Worm (Caenorhabditis elegans) whole organism, young adult: ENCODE results near the gene clec-2.

ENCODE experiments used
- B0035.1 ChIP-seq: sonication (generic microtip); optimal IDR thresholded peaks from 2 replicates; lab custom pipeline; 2016; ENCODE audit warnings: missing genetic modification characterization, mild to moderate bottlenecking, missing compliant biosample characterization, missing genotype, missing genetic modification reagents
- C06A6.2 ChIP-seq: fragments of 200-800 bp; sonication (Bioruptor generic); conservative IDR thresholded peaks from 2 replicates; pipeline ENCODE4 v1.3.6; 2022; ENCODE audit warnings: missing genetic modification characterization, missing compliant biosample characterization
- Y53G8AR.9 ChIP-seq: fragments of 200-800 bp; sonication (Bioruptor generic); conservative IDR thresholded peaks from 2 replicates; pipeline ENCODE4 v1.3.6; 2022; ENCODE audit warnings: missing genetic modification reagents, missing genetic modification characterization, missing compliant biosample characterization
- atf-7 ChIP-seq: sonication (generic microtip); optimal IDR thresholded peaks from 2 replicates; lab custom pipeline; 2017; ENCODE audit warnings: mild to moderate bottlenecking, missing genetic modification characterization, missing compliant biosample characterization
- attf-3 ChIP-seq: fragments of 200-800 bp; sonication (Bioruptor generic); conservative IDR thresholded peaks from 2 replicates; pipeline ENCODE4 v1.3.6; 2022; ENCODE audit warnings: missing genetic modification reagents, missing genetic modification characterization, missing compliant biosample characterization
- attf-6 ChIP-seq: fragments of 200-800 bp; sonication (Bioruptor generic); IDR thresholded peaks from 2 replicates; pipeline ENCODE4 v1.3.6; 2022; ENCODE audit warnings: missing genetic modification reagents, missing genetic modification characterization, missing compliant biosample characterization
- cebp-1 ChIP-seq, 2 experiments: fragments of 200-800 bp in 1 of 2; sonication (Bioruptor generic) in 1 of 2; sonication (generic microtip) in 1 of 2; IDR thresholded peaks in 1 of 2; optimal IDR thresholded peaks in 1 of 2; 2 replicates each; pipeline versions ENCODE4 v1.3.6 to Lab custom; 2017 to 2022; ENCODE audit warnings: missing compliant biosample characterization in 2 of 2, missing genetic modification characterization in 2 of 2, mild to moderate bottlenecking in 1 of 2, missing genetic modification reagents in 1 of 2, moderate library complexity in 1 of 2
- ceh-100 ChIP-seq: fragments of 200-800 bp; sonication (Bioruptor generic); IDR thresholded peaks from 2 replicates; pipeline ENCODE4 v1.3.6; 2022; ENCODE audit warnings: missing genetic modification reagents, missing genetic modification characterization, missing compliant biosample characterization
- ceh-27 ChIP-seq: fragments of 200-800 bp; sonication (Bioruptor generic); optimal IDR thresholded peaks from 2 replicates; lab custom pipeline; 2018; ENCODE audit warnings: mild to moderate bottlenecking, missing genetic modification characterization, moderate library complexity, missing compliant biosample characterization
- ceh-40 ChIP-seq: fragments of 200-800 bp; sonication (Bioruptor generic); IDR thresholded peaks from 2 replicates; pipeline ENCODE4 v1.3.6; 2022; ENCODE audit warnings: missing genetic modification characterization, missing compliant biosample characterization
- ceh-91 ChIP-seq: fragments of 200-800 bp; sonication (Bioruptor generic); IDR thresholded peaks from 2 replicates; pipeline ENCODE4 v1.3.6; 2022; ENCODE audit warnings: missing genetic modification reagents, missing genetic modification characterization, missing compliant biosample characterization
- die-1 ChIP-seq: sonication (generic microtip); optimal IDR thresholded peaks from 2 replicates; lab custom pipeline; 2016; ENCODE audit warnings: missing genotype, mild to moderate bottlenecking, missing genetic modification characterization, missing compliant biosample characterization
- dox-1 ChIP-seq: fragments of 200-800 bp; sonication (Bioruptor generic); IDR thresholded peaks from 2 replicates; pipeline ENCODE4 v1.3.6; 2022; ENCODE audit warnings: missing genetic modification reagents, missing genetic modification characterization, missing compliant biosample characterization
- egl-44 ChIP-seq: fragments of 200-800 bp; sonication (Bioruptor generic); IDR thresholded peaks from 2 replicates; pipeline ENCODE4 v1.3.6; 2022; ENCODE audit warnings: missing genetic modification reagents, missing genetic modification characterization, missing compliant biosample characterization
- egrh-3 ChIP-seq: fragments of 200-800 bp; sonication (Bioruptor generic); IDR thresholded peaks from 2 replicates; pipeline ENCODE4 v1.3.6; 2022; ENCODE audit warnings: missing genetic modification reagents, missing genetic modification characterization, missing compliant biosample characterization
- gei-17 ChIP-seq: fragments of 200-800 bp; sonication (Bioruptor generic); optimal IDR thresholded peaks from 2 replicates; lab custom pipeline; 2018; ENCODE audit warnings: mild to moderate bottlenecking, missing genetic modification characterization, missing compliant biosample characterization
- him-1 ChIP-seq: sonication (generic microtip); optimal IDR thresholded peaks from 2 replicates; lab custom pipeline; 2016; ENCODE audit warnings: missing genotype, missing genetic modification reagents, missing genetic modification characterization, missing compliant biosample characterization
- hmg-20 ChIP-seq: fragments of 200-800 bp; sonication (Bioruptor generic); IDR thresholded peaks from 2 replicates; pipeline ENCODE4 v1.3.6; 2022; ENCODE audit warnings: missing genetic modification reagents, missing genetic modification characterization, missing compliant biosample characterization
- let-526 ChIP-seq: fragments of 200-800 bp; sonication (Bioruptor generic); IDR thresholded peaks from 2 replicates; pipeline ENCODE4 v1.3.6; 2022; ENCODE audit warnings: missing genetic modification reagents, missing genetic modification characterization, missing compliant biosample characterization
- lin-35 ChIP-seq, 3 experiments: fragments of 150-350 bp in 2 of 3; sonication (generic microtip) in 1 of 3; optimal IDR thresholded peaks; 2 replicates each; lab custom pipeline; 2014 to 2018; ENCODE audit warnings: missing biosample characterization in 3 of 3, missing genetic modification characterization in 3 of 3, missing genetic modification reagents in 3 of 3
- madf-10 ChIP-seq: sonication (generic microtip); optimal IDR thresholded peaks from 2 replicates; lab custom pipeline; 2016; ENCODE audit warnings: mild to moderate bottlenecking, missing genetic modification characterization, missing compliant biosample characterization
- madf-3 ChIP-seq: fragments of 200-800 bp; sonication (Bioruptor generic); IDR thresholded peaks from 2 replicates; pipeline ENCODE4 v1.3.6; 2022; ENCODE audit warnings: missing genetic modification reagents, missing genetic modification characterization, missing compliant biosample characterization
- mcd-1 ChIP-seq: fragments of 200-800 bp; sonication (Bioruptor generic); IDR thresholded peaks from 2 replicates; pipeline ENCODE4 v1.3.6; 2022; ENCODE audit warnings: missing genetic modification reagents, missing genetic modification characterization, missing compliant biosample characterization
- mes-4 ChIP-seq: sonication (generic microtip); optimal IDR thresholded peaks from 2 replicates; lab custom pipeline; 2016; ENCODE audit warnings: missing genotype, missing genetic modification characterization, missing compliant biosample characterization
- nfya-2 ChIP-seq: fragments of 200-800 bp; sonication (Bioruptor generic); IDR thresholded peaks from 2 replicates; pipeline ENCODE4 v1.3.6; 2022; ENCODE audit warnings: missing genetic modification reagents, missing genetic modification characterization, missing compliant biosample characterization
- nhr-179 ChIP-seq: sonication (generic microtip); optimal IDR thresholded peaks from 2 replicates; lab custom pipeline; 2016; ENCODE audit warnings: mild to moderate bottlenecking, missing genetic modification characterization, missing compliant biosample characterization
- nhr-90 ChIP-seq: sonication (generic microtip); optimal IDR thresholded peaks from 2 replicates; lab custom pipeline; 2016; ENCODE audit warnings: missing genotype, mild to moderate bottlenecking, missing genetic modification characterization, missing compliant biosample characterization
- pbrm-1 ChIP-seq: fragments of 200-800 bp; sonication (Bioruptor generic); IDR thresholded peaks from 2 replicates; pipeline ENCODE4 v1.3.6; 2022; ENCODE audit warnings: missing genetic modification reagents, missing genetic modification characterization, missing compliant biosample characterization
- rcor-1 ChIP-seq: fragments of 200-800 bp; sonication (Bioruptor generic); IDR thresholded peaks from 2 replicates; pipeline ENCODE4 v1.3.6; 2022; ENCODE audit warnings: missing genetic modification reagents, missing genetic modification characterization, missing compliant biosample characterization
- rec-8 ChIP-seq, 2 experiments: sonication (generic microtip); optimal IDR thresholded peaks; 2 replicates each; lab custom pipeline; 2016; ENCODE audit warnings: mild to moderate bottlenecking in 2 of 2, missing genetic modification characterization in 2 of 2, missing genetic modification reagents in 2 of 2, missing genotype in 2 of 2, missing biosample characterization in 1 of 2, missing compliant biosample characterization in 1 of 2, moderate library complexity in 1 of 2
- snpc-4 ChIP-seq, 5 experiments: fragments of 150-350 bp in 1 of 5; sonication (generic microtip) in 4 of 5; optimal IDR thresholded peaks; 2 replicates each; lab custom pipeline; 2014 to 2018; ENCODE audit warnings: missing genetic modification characterization in 5 of 5, missing biosample characterization in 3 of 5, antibody characterized with exemption in 2 of 5, mild to moderate bottlenecking in 2 of 5, missing compliant biosample characterization in 2 of 5, missing genotype in 2 of 5, moderate library complexity in 2 of 5, missing genetic modification reagents in 1 of 5
- tbx-9 ChIP-seq: sonication (generic microtip); optimal IDR thresholded peaks from 2 replicates; lab custom pipeline; 2016; ENCODE audit warnings: borderline replicate concordance, missing genetic modification characterization, inconsistent platforms, missing compliant biosample characterization
- ztf-22 ChIP-seq: fragments of 200-800 bp; sonication (Bioruptor generic); optimal IDR thresholded peaks from 2 replicates; lab custom pipeline; 2018; ENCODE audit warnings: mild to moderate bottlenecking, missing genetic modification characterization, moderate library complexity, missing compliant biosample characterization
- ztf-28 ChIP-seq: fragments of 200-800 bp; sonication (Bioruptor generic); IDR thresholded peaks from 2 replicates; pipeline ENCODE4 v1.3.6; 2022; ENCODE audit warnings: missing genetic modification reagents, missing genetic modification characterization, missing compliant biosample characterization
- ztf-3 ChIP-seq: fragments of 200-800 bp; sonication (Bioruptor generic); optimal IDR thresholded peaks from 2 replicates; lab custom pipeline; 2018; ENCODE audit warnings: mild to moderate bottlenecking, missing genetic modification characterization, missing compliant biosample characterization

clec-2 gene

DNA sequence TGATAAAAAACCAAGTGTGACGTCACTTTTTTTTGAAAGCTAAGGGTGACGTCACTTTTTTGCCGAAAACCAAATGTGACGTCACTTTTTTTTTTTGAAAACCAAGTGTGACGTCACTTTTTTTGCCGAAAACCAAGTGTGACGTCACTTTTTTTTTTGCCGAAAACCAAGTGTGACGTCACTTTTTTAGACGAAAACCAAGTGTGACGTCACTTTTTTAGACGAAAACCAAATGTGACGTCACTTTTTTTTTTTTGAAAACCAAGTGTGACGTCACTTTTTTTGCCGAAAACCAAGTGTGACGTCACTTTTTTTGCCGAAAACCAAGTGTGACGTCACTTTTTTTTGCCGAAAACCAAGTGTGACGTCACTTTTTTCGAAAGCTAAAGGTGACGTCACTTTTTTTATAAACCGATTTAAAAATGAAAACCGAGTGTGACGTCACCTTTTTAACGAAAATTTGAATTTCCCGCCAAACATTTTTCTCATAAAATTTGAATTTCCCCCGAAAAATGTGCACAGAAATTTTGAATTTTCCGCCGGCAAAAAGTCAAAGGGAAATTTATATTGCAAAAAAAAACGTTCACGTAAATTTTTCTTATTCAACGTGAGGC is 25.3 kb downstream of the clec-2 start:
- TF ChIP-seq atf-7 (tag; lab: Kevin White, UChicago) (peak; percentile 94), nhr-179 (tag; lab: Kevin White, UChicago) (no peak), madf-10 (tag; lab: Kevin White, UChicago) (no peak), egrh-3 (GFP tag; lab: Robert Waterston, UW) (no peak), Y53G8AR.9 (no peak)

DNA sequence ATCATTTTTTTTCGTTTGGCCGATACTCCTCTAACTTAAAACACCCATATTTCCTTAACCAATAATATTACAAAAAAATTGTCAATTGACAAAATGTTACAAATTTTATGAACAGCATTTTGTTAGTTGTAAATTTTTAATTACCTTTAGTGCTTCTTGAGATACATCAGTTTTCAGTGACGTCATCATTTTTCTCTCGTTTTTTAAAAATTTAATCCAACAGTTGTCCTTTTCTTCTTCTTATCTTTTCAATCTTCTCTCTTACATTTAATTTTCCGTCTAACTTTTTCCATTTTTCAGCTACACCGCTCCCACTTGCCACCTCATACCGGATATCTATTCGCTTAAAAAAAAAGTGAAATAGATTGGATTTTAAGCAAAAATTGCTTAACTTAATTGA is 26.5 kb downstream of the clec-2 start, which contains the start of gene lido-8:
TSS of gene lido-8 (plus strand) at position 301 of the 400 bp plus-strand sequence.
- TF ChIP-seq pbrm-1 (GFP tag; lab: Robert Waterston, UW) (no peak), egl-44 (no peak), C06A6.2 (GFP tag; lab: Robert Waterston, UW) (no peak), hmg-20 (no peak), ztf-28 (GFP tag; lab: Robert Waterston, UW) (no peak), B0035.1 (no peak), rcor-1 (GFP tag; lab: Robert Waterston, UW) (no peak), ceh-40 (GFP tag; lab: Robert Waterston, UW) (no peak), let-526 (GFP tag; lab: Robert Waterston, UW) (no peak), rec-8 (tag; optimal IDR thresholded peaks at IDR 0.05; lab: Kevin White, UChicago) (no peak), atf-7 (tag; lab: Kevin White, UChicago) (no peak), ztf-3 (GFP tag; lab: Kevin White, UChicago) (no peak), ztf-22 (GFP tag; lab: Kevin White, UChicago) (no peak), nhr-90 (no peak), lin-35 (GFP tag; optimal IDR thresholded peaks at IDR 0.05; lab: Kevin White, UChicago) (no peak), die-1 (tag; lab: Kevin White, UChicago) (no peak), attf-6 (GFP tag; lab: Robert Waterston, UW) (no peak), dox-1 (no peak), tbx-9 (tag; lab: Kevin White, UChicago) (no peak)
- TF ChIP-seq, all 124 proteins: peak for 0

DNA sequence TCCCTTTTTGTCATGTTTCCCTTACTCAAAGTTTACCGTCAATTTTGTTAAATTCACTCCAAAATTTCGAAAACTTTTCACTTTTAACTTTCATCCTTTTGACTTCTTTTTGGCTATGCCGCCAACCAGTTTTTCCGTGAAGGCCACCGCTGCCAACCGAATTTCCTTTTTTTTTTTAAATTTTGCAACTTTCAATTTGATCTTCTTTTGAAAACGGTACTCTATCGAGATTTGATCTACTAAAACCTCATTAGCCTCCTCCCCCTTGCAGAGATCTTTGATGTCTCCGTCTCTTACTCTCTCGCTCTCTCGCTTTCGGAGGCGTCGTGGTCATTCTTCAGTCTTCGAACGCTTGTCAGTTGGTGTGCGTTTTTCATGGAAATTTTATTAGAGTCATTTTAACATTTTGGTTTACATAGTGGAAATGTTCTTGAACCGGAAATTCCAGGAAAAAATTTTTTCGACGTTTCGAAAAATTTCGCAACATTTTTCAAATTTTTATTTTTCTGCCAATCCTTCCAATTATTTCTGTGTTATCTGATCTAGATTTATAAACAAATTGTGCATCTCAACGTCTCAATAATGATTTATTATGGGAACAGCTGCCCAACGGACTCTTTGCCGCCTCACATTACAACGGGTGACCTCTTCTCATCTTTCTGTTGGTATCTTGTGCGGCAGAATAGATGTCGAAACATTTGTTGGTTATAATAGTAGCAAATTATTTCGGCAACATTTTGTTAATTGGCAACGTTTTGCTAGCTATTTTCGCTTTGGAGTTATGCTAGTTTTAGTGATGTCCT is 28.4 kb downstream of the clec-2 start:
- TF ChIP-seq cebp-1 (GFP tag; IDR thresholded peaks at IDR 0.05; lab: Robert Waterston, UW) = no peak
- peak; percentile 87 for TF ChIP-seq cebp-1 (tag; optimal IDR thresholded peaks at IDR 0.05; lab: Kevin White, UChicago)
- TF ChIP-seq attf-3 = no peak
- TF ChIP-seq, all 124 proteins: peak for 1

DNA sequence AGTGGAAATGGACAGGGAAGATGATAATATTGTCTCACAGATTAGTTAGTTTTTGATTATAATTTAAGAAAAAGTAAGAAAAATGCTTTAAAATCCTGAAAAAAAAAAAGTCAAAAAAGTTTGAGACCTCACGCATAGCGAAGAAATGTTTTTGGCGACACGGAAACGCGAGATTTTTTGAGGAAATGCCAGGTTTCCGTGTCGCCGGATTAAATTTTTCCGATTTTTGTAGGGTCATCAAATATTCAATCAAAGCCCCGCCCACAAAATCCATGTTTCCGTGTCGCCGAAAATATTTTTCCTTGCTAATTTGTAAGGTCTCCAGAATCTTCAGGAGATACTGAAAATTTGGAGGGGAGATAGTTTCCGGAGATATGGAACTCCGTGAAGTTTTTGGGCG is 30.9 kb downstream of the clec-2 start:
- TF ChIP-seq madf-3 (0 out of 2 replicates have a peak, but pooled peaks have one; percentile 48), snpc-4 (GFP tag; optimal IDR thresholded peaks at IDR 0.05; lab: Kevin White, UChicago) (no peak), snpc-4 (tag; optimal IDR thresholded peaks at IDR 0.05; lab: Kevin White, UChicago) (no peak), ceh-100 (peak; percentile 39)

DNA sequence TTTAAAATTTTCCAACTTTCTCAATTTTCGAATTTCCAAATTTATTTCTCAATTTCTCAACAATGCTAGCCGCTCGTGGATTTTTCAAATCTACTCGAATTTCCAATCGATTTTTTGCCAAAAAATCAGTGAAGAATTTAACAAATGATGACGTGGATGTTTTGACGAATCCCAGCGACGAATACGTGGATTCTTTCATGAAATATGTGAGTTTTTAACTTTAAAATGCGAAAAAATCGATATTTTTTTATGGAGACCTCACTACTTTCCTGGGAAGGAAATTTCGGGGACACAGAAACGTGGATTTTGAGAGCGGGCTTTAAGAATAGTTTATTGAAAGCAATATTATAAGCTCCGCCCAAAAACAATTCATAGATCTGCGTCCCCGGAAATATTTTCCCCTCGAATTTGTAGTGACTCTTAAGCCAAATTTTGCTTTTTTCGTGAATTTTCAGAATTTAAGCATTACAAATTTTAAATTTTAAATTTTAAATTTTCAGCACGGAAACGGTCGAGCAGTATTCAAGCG is 31.6 kb downstream of the clec-2 start, which contains the start of gene K08A2.2:
TSS of gene K08A2.2 (plus strand) at position 51 of the 529 bp plus-strand sequence.
- TF ChIP-seq ceh-27 (GFP tag; lab: Kevin White, UChicago) (peak; percentile 13), nfya-2 (GFP tag; lab: Robert Waterston, UW) (no peak), gei-17 (GFP tag; lab: Kevin White, UChicago) (no peak), him-1 (tag; lab: Kevin White, UChicago) (peak; percentile 22), mes-4 (tag; lab: Kevin White, UChicago) (no peak), ceh-100 (peak; percentile 91), ceh-91 (GFP tag; lab: Robert Waterston, UW) (no peak), mcd-1 (no peak)
